Worm (Caenorhabditis elegans) whole organism, L2 larva: ENCODE data around the gene F01G10.9.

Experiments used
- R02D3.7 ChIP-seq: fragments of 150-350 bp; optimal IDR thresholded peaks from 2 replicates; lab custom pipeline; 2014; ENCODE audit warnings: missing biosample characterization, missing genetic modification characterization
- Y55F3AM.14 ChIP-seq: fragments of 200-800 bp; sonication (Bioruptor generic); optimal IDR thresholded peaks from 2 replicates; lab custom pipeline; 2018; ENCODE audit warnings: mild to moderate bottlenecking, missing genetic modification characterization, missing compliant biosample characterization
- alr-1 ChIP-seq: fragments of 150-350 bp; optimal IDR thresholded peaks from 2 replicates; lab custom pipeline; 2014; ENCODE audit warnings: missing biosample characterization, missing genetic modification characterization
- ama-1 ChIP-seq: fragments of 150-350 bp; optimal IDR thresholded peaks from 2 replicates; lab custom pipeline; 2018; ENCODE audit warnings: inconsistent platforms
- ceh-82 ChIP-seq: fragments of 150-350 bp; optimal IDR thresholded peaks from 2 replicates; lab custom pipeline; 2014; ENCODE audit warnings: missing biosample characterization, missing genetic modification characterization
- crh-2 ChIP-seq: sonication (generic microtip); optimal IDR thresholded peaks from 2 replicates; lab custom pipeline; 2017; ENCODE audit warnings: missing biosample characterization, missing genetic modification characterization
- dmd-4 ChIP-seq: sonication (generic microtip); optimal IDR thresholded peaks from 2 replicates; lab custom pipeline; 2017; ENCODE audit warnings: missing biosample characterization, missing genetic modification characterization
- egl-27 ChIP-seq: sonication (generic microtip); optimal IDR thresholded peaks from 3 replicates; lab custom pipeline; 2017; ENCODE audit warnings: missing biosample characterization, missing genetic modification reagents, missing genetic modification characterization
- lin-13 ChIP-seq: fragments of 150-350 bp; optimal IDR thresholded peaks from 2 replicates; lab custom pipeline; 2014; ENCODE audit warnings: missing biosample characterization, missing genetic modification reagents, missing genetic modification characterization
- lin-39 ChIP-seq: fragments of 150-350 bp; optimal IDR thresholded peaks from 2 replicates; lab custom pipeline; 2014; ENCODE audit warnings: missing biosample characterization, missing genetic modification reagents, missing genetic modification characterization
- lsy-2 ChIP-seq, 2 experiments: fragments of 150-350 bp in 1 of 2; sonication (generic microtip) in 1 of 2; optimal IDR thresholded peaks; 2 replicates each; lab custom pipeline; 2014 to 2017; ENCODE audit warnings: missing biosample characterization in 2 of 2, missing genetic modification characterization in 2 of 2
- mdl-1 ChIP-seq, 2 experiments: fragments of 150-350 bp in 1 of 2; sonication (generic microtip) in 1 of 2; optimal IDR thresholded peaks; 2 replicates each; lab custom pipeline; 2017; ENCODE audit warnings: missing biosample characterization in 2 of 2, missing genetic modification characterization in 2 of 2
- nhr-10 ChIP-seq: sonication (generic microtip); optimal IDR thresholded peaks from 2 replicates; lab custom pipeline; 2017; ENCODE audit warnings: missing biosample characterization, missing genetic modification characterization
- nhr-12 ChIP-seq: fragments of 150-350 bp; optimal IDR thresholded peaks from 2 replicates; lab custom pipeline; 2014; ENCODE audit warnings: missing biosample characterization, missing genetic modification characterization
- nhr-129 ChIP-seq: fragments of 150-350 bp; optimal IDR thresholded peaks from 2 replicates; lab custom pipeline; 2014; ENCODE audit warnings: missing biosample characterization, missing genetic modification characterization
- nhr-21 ChIP-seq: fragments of 150-350 bp; optimal IDR thresholded peaks from 2 replicates; lab custom pipeline; 2014; ENCODE audit warnings: missing biosample characterization, missing genetic modification characterization
- nhr-23 ChIP-seq: fragments of 150-350 bp; optimal IDR thresholded peaks from 2 replicates; lab custom pipeline; 2014; ENCODE audit warnings: missing biosample characterization, missing genetic modification reagents, missing genetic modification characterization
- nhr-25 ChIP-seq: fragments of 150-350 bp; sonication (generic microtip); optimal IDR thresholded peaks from 3 replicates; lab custom pipeline; 2014; ENCODE audit warnings: missing biosample characterization, missing genetic modification characterization
- nhr-6 ChIP-seq: fragments of 150-350 bp; optimal IDR thresholded peaks from 2 replicates; lab custom pipeline; 2014; ENCODE audit warnings: missing biosample characterization, missing genetic modification characterization
- nhr-77 ChIP-seq: fragments of 150-350 bp; optimal IDR thresholded peaks from 2 replicates; lab custom pipeline; 2014; ENCODE audit warnings: missing biosample characterization, missing genetic modification characterization
- peb-1 ChIP-seq: fragments of 150-350 bp; optimal IDR thresholded peaks from 2 replicates; lab custom pipeline; 2014; ENCODE audit warnings: missing biosample characterization, missing genetic modification characterization
- sem-4 ChIP-seq: fragments of 150-350 bp; optimal IDR thresholded peaks from 2 replicates; lab custom pipeline; 2014; ENCODE audit warnings: missing biosample characterization, missing genetic modification reagents, missing genetic modification characterization
- skn-1 ChIP-seq: sonication (generic microtip); optimal IDR thresholded peaks from 2 replicates; lab custom pipeline; 2017; ENCODE audit warnings: missing biosample characterization, missing genetic modification characterization
- sma-9 ChIP-seq, 2 experiments: fragments of 150-350 bp in 1 of 2; sonication (generic microtip) in 1 of 2; optimal IDR thresholded peaks; 2 replicates each; lab custom pipeline; 2014 to 2016; ENCODE audit warnings: missing genetic modification characterization in 2 of 2, mild to moderate bottlenecking in 1 of 2, missing biosample characterization in 1 of 2, missing compliant biosample characterization in 1 of 2, missing genetic modification reagents in 1 of 2, moderate library complexity in 1 of 2
- unc-55 ChIP-seq: fragments of 150-350 bp; sonication (generic microtip); optimal IDR thresholded peaks from 3 replicates; lab custom pipeline; 2014; ENCODE audit warnings: missing biosample characterization, missing genetic modification reagents, missing genetic modification characterization
- ztf-4 ChIP-seq: fragments of 150-350 bp; optimal IDR thresholded peaks from 2 replicates; lab custom pipeline; 2014; ENCODE audit warnings: missing biosample characterization, missing genetic modification characterization

The F01G10.9 gene

DNA sequence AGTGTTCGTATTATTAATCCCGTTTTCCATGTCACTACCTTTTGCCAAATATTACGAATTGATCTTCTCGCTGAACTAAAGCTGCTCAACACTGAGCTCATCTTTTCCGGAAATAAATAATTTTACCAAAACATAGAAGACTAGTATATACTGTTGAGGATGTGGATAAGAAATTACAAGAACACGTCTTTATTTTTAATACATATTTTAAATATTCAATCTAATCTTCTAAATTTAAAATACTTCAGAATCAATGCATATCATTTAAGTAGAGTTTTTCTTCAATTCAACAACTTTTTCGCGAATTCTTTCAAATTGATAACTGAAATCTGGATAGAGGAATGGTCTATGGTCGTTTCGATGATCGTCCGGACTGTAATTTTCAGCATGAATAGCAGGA, 44.6 kb downstream of the F01G10.9 start, which contains the start of gene abt-1:
Gene abt-1, minus strand, starts transcription at position 101 of the 400 bp plus-strand sequence.
- TF ChIP-seq nhr-129 (no peak), lin-39 (tag; lab: Kevin White, UChicago) (no peak), skn-1 (tag; lab: Kevin White, UChicago) (no peak), nhr-6 (no peak), lin-13 (no peak), ztf-4 (tag; lab: Kevin White, UChicago) (no peak), nhr-12 (no peak), nhr-77 (tag; lab: Kevin White, UChicago) (no peak), nhr-23 (tag; lab: Kevin White, UChicago) (no peak), sem-4 (tag; lab: Kevin White, UChicago) (no peak), nhr-10 (tag; lab: Kevin White, UChicago) (no peak), peb-1 (tag; lab: Kevin White, UChicago) (no peak), dmd-4 (tag; lab: Kevin White, UChicago) (no peak), mdl-1 (tag; optimal IDR thresholded peaks at IDR 0.05; lab: Kevin White, UChicago) (no peak), nhr-25 (tag; lab: Kevin White, UChicago) (no peak), lsy-2 (tag; optimal IDR thresholded peaks at IDR 0.05; lab: Kevin White, UChicago) (no peak), ama-1 (no peak), unc-55 (no peak), R02D3.7 (tag; lab: Kevin White, UChicago) (no peak)

DNA sequence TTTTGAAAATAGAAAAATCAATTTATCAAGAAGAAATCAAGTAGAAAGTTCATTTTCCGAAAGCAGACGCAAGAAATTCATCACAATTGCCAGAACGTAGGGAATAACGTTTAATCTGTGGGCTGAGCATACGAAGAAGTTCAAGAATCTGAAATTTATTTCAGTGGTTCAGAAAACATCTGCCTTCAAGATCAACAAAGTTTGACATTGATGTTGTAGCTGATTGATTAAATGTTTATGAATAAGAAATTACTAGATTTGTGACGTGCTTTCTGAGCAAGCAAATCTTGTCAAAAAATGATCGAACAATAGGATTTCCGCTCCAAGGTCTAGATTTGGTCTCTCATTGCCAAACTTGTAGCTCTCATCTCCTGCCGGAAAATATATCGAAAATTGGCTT, 53.3 kb downstream of the F01G10.9 start, which contains the start of gene K04D7.6:
Gene K04D7.6, minus strand, starts transcription at position 101 of the 400 bp plus-strand sequence.
- TF ChIP-seq crh-2 = no peak
- no peak for TF ChIP-seq skn-1 (tag; lab: Kevin White, UChicago)
- no peak for TF ChIP-seq nhr-10 (tag; lab: Kevin White, UChicago)
- TF ChIP-seq ama-1 = no peak
- TF ChIP-seq Y55F3AM.14 = no peak
- no peak for TF ChIP-seq mdl-1 (tag; optimal IDR thresholded peaks at IDR 0.05; lab: Kevin White, UChicago)
- no peak for TF ChIP-seq egl-27 (tag; lab: Kevin White, UChicago)
- no peak for TF ChIP-seq ztf-4 (tag; lab: Kevin White, UChicago)
- no peak for TF ChIP-seq nhr-6
- no peak for TF ChIP-seq nhr-21 (tag; lab: Kevin White, UChicago)
- TF ChIP-seq ceh-82 (tag; lab: Kevin White, UChicago) = no peak
- TF ChIP-seq nhr-129 = no peak
- TF ChIP-seq sma-9 (GFP tag; optimal IDR thresholded peaks at IDR 0.05; lab: Kevin White, UChicago) = no peak
- TF ChIP-seq sma-9 (tag; optimal IDR thresholded peaks at IDR 0.05; lab: Kevin White, UChicago) = no peak
- no peak for TF ChIP-seq lsy-2 (tag; optimal IDR thresholded peaks at IDR 0.05; lab: Kevin White, UChicago)
- no peak for TF ChIP-seq alr-1 (tag; lab: Kevin White, UChicago)
- TF ChIP-seq nhr-12 = no peak
